Worm (Caenorhabditis elegans) whole organism, L4 larva: Measurements from ENCODE around the gene srj-24.
A peak's percentile ranks its signal among the peaks of the same experiment; 100 is the strongest.

Experiments used
- F26F4.8 ChIP-seq: fragments of 200-800 bp; sonication (Bioruptor generic); conservative IDR thresholded peaks from 2 replicates; pipeline ENCODE4 v1.3.6; 2022; ENCODE audit warnings: missing genetic modification characterization, missing compliant biosample characterization
- F44E2.7 ChIP-seq: fragments of 200-800 bp; sonication (Bioruptor generic); IDR thresholded peaks from 2 replicates; pipeline ENCODE4 v2.1.2; 2022; ENCODE audit warnings: missing genetic modification characterization, missing compliant biosample characterization
- T26A8.4 ChIP-seq: fragments of 200-800 bp; sonication (Bioruptor generic); IDR thresholded peaks from 2 replicates; pipeline ENCODE4 v1.3.6; 2022; ENCODE audit warnings: missing genetic modification characterization, missing compliant biosample characterization
- ZK337.2 ChIP-seq: fragments of 200-800 bp; sonication (Bioruptor generic); IDR thresholded peaks from 2 replicates; pipeline ENCODE4 v1.3.6; 2022; ENCODE audit warnings: missing genetic modification reagents, missing genetic modification characterization, missing compliant biosample characterization
- aha-1 ChIP-seq: fragments of 150-350 bp; peaks from one replicate; lab custom pipeline; 2014; ENCODE audit warnings: missing biosample characterization, missing genetic modification characterization
- aly-2 ChIP-seq: sonication (generic microtip); optimal IDR thresholded peaks from 2 replicates; lab custom pipeline; 2018; ENCODE audit warnings: missing biosample characterization, missing genetic modification characterization
- ama-1 ChIP-seq: fragments of 150-350 bp; optimal IDR thresholded peaks from 2 replicates; lab custom pipeline; 2014; ENCODE audit warnings: inconsistent platforms, mixed read lengths
- arid-1 ChIP-seq: fragments of 200-800 bp; sonication (Bioruptor generic); conservative IDR thresholded peaks from 2 replicates; pipeline ENCODE4 v1.3.6; 2022; ENCODE audit warnings: missing genetic modification reagents, missing genetic modification characterization, missing compliant biosample characterization
- ceh-44 ChIP-seq: fragments of 200-800 bp; sonication (Bioruptor generic); IDR thresholded peaks from 2 replicates; pipeline ENCODE4 v1.3.6; 2022; ENCODE audit warnings: missing genetic modification reagents, missing genetic modification characterization, missing compliant biosample characterization
- ceh-82 ChIP-seq: sonication (generic microtip); optimal IDR thresholded peaks from 2 replicates; lab custom pipeline; 2017; ENCODE audit warnings: missing biosample characterization, missing genetic modification characterization
- ces-1 ChIP-seq: fragments of 150-350 bp; sonication (generic microtip); optimal IDR thresholded peaks from 4 replicates; lab custom pipeline; 2014; ENCODE audit warnings: missing biosample characterization, missing genetic modification reagents, missing genetic modification characterization
- cey-2 ChIP-seq: sonication (generic microtip); optimal IDR thresholded peaks from 3 replicates; lab custom pipeline; 2017; ENCODE audit warnings: missing genetic modification characterization, mild to moderate bottlenecking, missing compliant biosample characterization, antibody characterized with exemption, borderline replicate concordance; ENCODE audit not compliant: insufficient read depth
- daf-16 ChIP-seq, 3 experiments: sonication (generic microtip); optimal IDR thresholded peaks; 2 replicates each; lab custom pipeline; 2016 to 2017; ENCODE audit warnings: missing genetic modification characterization in 3 of 3, missing genetic modification reagents in 3 of 3, mild to moderate bottlenecking in 2 of 3, missing compliant biosample characterization in 2 of 3, missing biosample characterization in 1 of 3, moderate library complexity in 1 of 3
- daf-8 ChIP-seq: fragments of 200-800 bp; sonication (Bioruptor generic); IDR thresholded peaks from 2 replicates; pipeline ENCODE4 v1.3.6; 2022; ENCODE audit warnings: missing genetic modification characterization, missing compliant biosample characterization
- dmd-8 ChIP-seq: fragments of 200-800 bp; sonication (Bioruptor generic); IDR thresholded peaks from 2 replicates; pipeline ENCODE4 v1.3.6; 2022; ENCODE audit warnings: missing genetic modification characterization, missing compliant biosample characterization
- dmd-9 ChIP-seq: fragments of 200-800 bp; sonication (Bioruptor generic); IDR thresholded peaks from 2 replicates; pipeline ENCODE4 v1.3.6; 2022; ENCODE audit warnings: missing genetic modification reagents, missing genetic modification characterization, missing compliant biosample characterization
- duxl-1 ChIP-seq: sonication (generic microtip); optimal IDR thresholded peaks from 2 replicates; lab custom pipeline; 2016; ENCODE audit warnings: mild to moderate bottlenecking, missing genetic modification characterization, moderate library complexity, missing compliant biosample characterization; ENCODE audit not compliant: poor library complexity
- dve-1 ChIP-seq: sonication (generic microtip); optimal IDR thresholded peaks from 2 replicates; lab custom pipeline; 2017; ENCODE audit warnings: antibody characterized with exemption, mild to moderate bottlenecking, missing genetic modification characterization, missing compliant biosample characterization; ENCODE audit not compliant: insufficient read depth
- fkh-10 ChIP-seq: fragments of 150-350 bp; optimal IDR thresholded peaks from 2 replicates; lab custom pipeline; 2014; ENCODE audit warnings: missing biosample characterization, missing genetic modification reagents, missing genetic modification characterization
- hif-1 ChIP-seq, 2 experiments: sonication (generic microtip); optimal IDR thresholded peaks; 2 replicates each; lab custom pipeline; 2016 to 2017; ENCODE audit warnings: missing compliant biosample characterization in 2 of 2, missing genetic modification characterization in 2 of 2, missing genetic modification reagents in 2 of 2, missing genotype in 2 of 2, mild to moderate bottlenecking in 1 of 2
- hlh-30 ChIP-seq: sonication (generic microtip); optimal IDR thresholded peaks from 2 replicates; lab custom pipeline; 2017; ENCODE audit warnings: antibody characterized with exemption, mild to moderate bottlenecking, missing genetic modification characterization, missing compliant biosample characterization; ENCODE audit not compliant: insufficient read depth
- jun-1 ChIP-seq: fragments of 150-350 bp; optimal IDR thresholded peaks from 2 replicates; lab custom pipeline; 2014; ENCODE audit warnings: missing biosample characterization, missing genetic modification reagents, missing genetic modification characterization
- lim-7 ChIP-seq: fragments of 200-800 bp; sonication (Bioruptor generic); IDR thresholded peaks from 2 replicates; pipeline ENCODE4 v1.3.6; 2022; ENCODE audit warnings: missing genetic modification characterization, missing compliant biosample characterization
- lin-1 ChIP-seq: fragments of 200-800 bp; sonication (Bioruptor generic); IDR thresholded peaks from 2 replicates; pipeline ENCODE4 v1.3.6; 2022; ENCODE audit warnings: missing genetic modification reagents, missing genetic modification characterization, missing compliant biosample characterization
- lin-29 ChIP-seq: fragments of 200-800 bp; sonication (Bioruptor generic); IDR thresholded peaks from 2 replicates; pipeline ENCODE4 v1.3.6; 2022; ENCODE audit warnings: missing genetic modification reagents, missing genetic modification characterization, missing compliant biosample characterization
- lsy-2 ChIP-seq, 2 experiments: fragments of 150-350 bp in 1 of 2; sonication (generic microtip) in 1 of 2; optimal IDR thresholded peaks; 2 replicates each; lab custom pipeline; 2014 to 2017; ENCODE audit warnings: missing biosample characterization in 2 of 2, missing genetic modification characterization in 2 of 2
- madf-5 ChIP-seq, 2 experiments: fragments of 200-800 bp; sonication (Bioruptor generic); IDR thresholded peaks; 2 replicates each; pipeline ENCODE4 v1.3.6; 2022; ENCODE audit warnings: missing compliant biosample characterization in 2 of 2, missing genetic modification characterization in 2 of 2
- madf-9 ChIP-seq: fragments of 200-800 bp; sonication (Bioruptor generic); conservative IDR thresholded peaks from 2 replicates; pipeline ENCODE4 v1.3.6; 2022; ENCODE audit warnings: missing genetic modification reagents, missing genetic modification characterization, missing compliant biosample characterization
- mdl-1 ChIP-seq, 2 experiments: fragments of 150-350 bp in 1 of 2; sonication (generic microtip) in 1 of 2; optimal IDR thresholded peaks; 2 replicates each; lab custom pipeline; 2014 to 2017; ENCODE audit warnings: missing biosample characterization in 2 of 2, missing genetic modification characterization in 2 of 2
- mes-2 ChIP-seq: sonication (generic microtip); optimal IDR thresholded peaks from 2 replicates; lab custom pipeline; 2016; ENCODE audit warnings: missing genotype, mild to moderate bottlenecking, missing genetic modification characterization, missing compliant biosample characterization; ENCODE audit not compliant: poor library complexity, severe bottlenecking
- nhr-28 ChIP-seq: fragments of 150-350 bp; optimal IDR thresholded peaks from 2 replicates; lab custom pipeline; 2014; ENCODE audit warnings: missing biosample characterization, missing genetic modification characterization
- nhr-42 ChIP-seq: fragments of 200-800 bp; sonication (Bioruptor generic); IDR thresholded peaks from 2 replicates; pipeline ENCODE4 v1.3.6; 2022; ENCODE audit warnings: missing genetic modification characterization, missing compliant biosample characterization
- nhr-6 ChIP-seq: fragments of 150-350 bp; optimal IDR thresholded peaks from 2 replicates; lab custom pipeline; 2014; ENCODE audit warnings: missing biosample characterization, missing genetic modification characterization
- set-16 ChIP-seq: fragments of 200-800 bp; sonication (Bioruptor generic); IDR thresholded peaks from 2 replicates; pipeline ENCODE4 v1.3.6; 2022; ENCODE audit warnings: missing genetic modification reagents, missing genetic modification characterization, missing compliant biosample characterization
- spr-1 ChIP-seq: sonication (generic microtip); optimal IDR thresholded peaks from 2 replicates; lab custom pipeline; 2016; ENCODE audit warnings: mild to moderate bottlenecking, missing genetic modification characterization, missing compliant biosample characterization
- unc-62 ChIP-seq, 3 experiments: fragments of 150-350 bp in 1 of 3; sonication (generic microtip); optimal IDR thresholded peaks in 2 of 3; peaks in 1 of 3; 1 replicate in 1 of 3; 2 replicates in 2 of 3; lab custom pipeline; 2014 to 2017; ENCODE audit warnings: missing biosample characterization in 3 of 3, missing genetic modification characterization in 3 of 3, missing genetic modification reagents in 3 of 3, missing genotype in 1 of 3
- zag-1 ChIP-seq: fragments of 150-350 bp; optimal IDR thresholded peaks from 2 replicates; lab custom pipeline; 2014; ENCODE audit warnings: missing biosample characterization, missing genetic modification characterization
- zfp-2 ChIP-seq: sonication (generic microtip); optimal IDR thresholded peaks from 2 replicates; lab custom pipeline; 2016; ENCODE audit warnings: mild to moderate bottlenecking, missing genetic modification characterization, missing compliant biosample characterization
- zfp-3 ChIP-seq: fragments of 200-800 bp; sonication (Bioruptor generic); conservative IDR thresholded peaks from 2 replicates; pipeline ENCODE4 v1.3.6; 2022; ENCODE audit warnings: missing genetic modification reagents, missing genetic modification characterization, missing compliant biosample characterization
- zip-11 ChIP-seq: fragments of 200-800 bp; sonication (Bioruptor generic); IDR thresholded peaks from 2 replicates; pipeline ENCODE4 v1.3.6; 2022; ENCODE audit warnings: missing genetic modification characterization, missing compliant biosample characterization
- zip-2 ChIP-seq: fragments of 150-350 bp; optimal IDR thresholded peaks from 2 replicates; lab custom pipeline; 2014; ENCODE audit warnings: missing biosample characterization, missing genetic modification characterization

The srj-24 gene

DNA sequence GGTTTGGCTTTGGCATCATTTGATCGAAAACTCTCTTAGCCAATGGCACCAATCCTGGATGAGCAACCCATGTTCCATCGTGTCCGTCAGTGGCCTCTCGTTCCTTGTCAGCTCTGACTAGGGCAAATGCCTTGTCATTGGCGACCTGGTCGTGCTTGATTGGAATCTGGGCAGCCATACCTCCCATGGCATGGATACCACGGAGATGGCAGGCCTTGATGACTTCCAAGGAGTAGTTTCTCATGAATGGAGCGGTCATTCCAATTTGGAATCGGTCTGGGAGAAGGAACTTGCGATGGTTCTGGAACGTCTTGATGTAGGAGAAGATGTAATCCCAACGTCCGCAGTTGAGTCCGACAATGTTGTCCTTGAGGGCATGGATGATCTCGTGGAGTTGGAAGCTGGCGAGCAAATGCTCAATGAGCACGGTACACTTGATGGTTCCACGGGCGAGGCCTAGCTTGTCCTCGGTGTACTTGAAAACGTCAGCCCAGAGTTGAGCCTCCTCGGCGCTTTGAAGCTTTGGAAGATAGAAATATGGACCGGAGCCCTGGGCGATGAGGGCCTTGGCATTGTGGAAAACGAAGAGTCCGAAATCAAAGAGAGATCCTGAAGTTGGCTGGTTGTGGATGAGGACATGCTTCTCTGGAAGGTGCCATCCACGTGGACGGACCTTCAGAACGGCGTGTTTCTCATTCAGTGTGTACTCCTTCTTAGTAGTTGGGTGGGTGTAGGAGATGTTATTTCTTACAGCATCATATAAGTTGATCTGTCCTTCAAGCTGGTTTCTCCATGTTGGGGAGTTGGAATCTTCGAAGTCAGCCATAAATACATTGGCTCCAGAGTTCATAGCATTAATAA, 13.5 kb downstream of the srj-24 start:
- TF ChIP-seq hif-1 (tag; optimal IDR thresholded peaks at IDR 0.05; lab: Kevin White, UChicago), result peak in 1 of 2 experiments; percentile 5
- 0 out of 2 replicates have a peak, but pooled peaks have one; percentile 2 for TF ChIP-seq F44E2.7 (GFP tag; lab: Robert Waterston, UW)
- no peak for TF ChIP-seq daf-8 (GFP tag; lab: Robert Waterston, UW)
- no peak for TF ChIP-seq cey-2 (tag; lab: Kevin White, UChicago)
- peak in 1 of 2 experiments; percentile 8 for TF ChIP-seq daf-16 (GFP tag; optimal IDR thresholded peaks at IDR 0.05; lab: Kevin White, UChicago)
- peak; percentile 4 for TF ChIP-seq daf-16 (tag; optimal IDR thresholded peaks at IDR 0.05; lab: Kevin White, UChicago)
- peak; percentile 3 for TF ChIP-seq hlh-30
- 0 out of 2 replicates have a peak, but pooled peaks have one; percentile 12 for TF ChIP-seq arid-1 (GFP tag; lab: Robert Waterston, UW)
- TF ChIP-seq aha-1 (tag; lab: Kevin White, UChicago), result peak; percentile 81
- TF ChIP-seq duxl-1 (tag; lab: Kevin White, UChicago), result peak; percentile 54
- TF ChIP-seq madf-5 (GFP tag; IDR thresholded peaks at IDR 0.05; lab: Robert Waterston, UW), result no peak
- TF ChIP-seq ces-1 (GFP tag; lab: Kevin White, UChicago), result no peak
- TF ChIP-seq mes-2, result peak; percentile 62
- peak in 1 of 2 experiments; percentile 90 for TF ChIP-seq unc-62 (GFP tag; optimal IDR thresholded peaks at IDR 0.05 in 1 of 2; lab: Kevin White, UChicago)
- no peak for TF ChIP-seq unc-62 (tag; optimal IDR thresholded peaks at IDR 0.05; lab: Kevin White, UChicago)
- TF ChIP-seq lsy-2 (tag; optimal IDR thresholded peaks at IDR 0.05; lab: Kevin White, UChicago), result peak in 1 of 2 experiments; percentile 20
- TF ChIP-seq mdl-1 (tag; optimal IDR thresholded peaks at IDR 0.05; lab: Kevin White, UChicago), result peak in 1 of 2 experiments; percentile 4
- peak; percentile 65; the same call in 1 of the 2 replicates for TF ChIP-seq dmd-8 (GFP tag; lab: Robert Waterston, UW)
- TF ChIP-seq nhr-28 (tag; lab: Kevin White, UChicago), result no peak
- TF ChIP-seq ama-1 (lab: Kevin White, UChicago), result peak; percentile 96
- TF ChIP-seq dve-1 (tag; lab: Kevin White, UChicago), result peak; percentile 12
- TF ChIP-seq nhr-6 (tag; lab: Kevin White, UChicago), result peak; percentile 49
- TF ChIP-seq T26A8.4 (GFP tag; lab: Robert Waterston, UW), result peak; percentile 5

DNA sequence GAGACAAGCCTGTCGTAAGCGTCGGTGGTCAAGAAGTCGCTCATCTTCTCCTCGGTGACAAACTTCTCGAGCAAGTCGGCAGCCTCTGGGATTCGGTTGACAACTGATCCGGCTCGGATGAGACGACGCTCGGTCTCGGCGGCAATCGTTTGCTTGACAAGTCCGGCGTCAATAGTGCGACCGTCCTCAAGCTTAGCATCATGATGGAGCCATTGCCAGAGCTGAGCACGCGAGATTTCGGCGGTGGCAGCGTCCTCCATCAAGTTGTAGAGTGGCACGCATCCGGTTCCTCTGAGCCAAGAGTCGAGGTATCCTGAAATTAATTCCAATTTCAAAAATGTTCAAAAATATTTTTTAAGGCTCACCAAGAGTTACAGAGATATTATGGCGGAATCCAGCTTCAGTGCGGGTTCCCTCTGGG, 14.2 kb downstream of the srj-24 start:
- TF ChIP-seq lsy-2 (tag; optimal IDR thresholded peaks at IDR 0.05; lab: Kevin White, UChicago) (peak in 1 of 2 experiments; percentile 11), zag-1 (no peak), ceh-44 (GFP tag; lab: Robert Waterston, UW) (no peak), lin-29 (no peak), lim-7 (0 out of 2 replicates have a peak, but pooled peaks have one; percentile 26), F26F4.8 (no peak), jun-1 (tag; lab: Kevin White, UChicago) (no peak), dmd-9 (GFP tag; lab: Robert Waterston, UW) (0 out of 2 replicates have a peak, but pooled peaks have one; percentile 31), lin-1 (GFP tag; lab: Robert Waterston, UW) (no peak), nhr-42 (GFP tag; lab: Robert Waterston, UW) (no peak; the same call in 1 of the 2 replicates), duxl-1 (tag; lab: Kevin White, UChicago) (no peak), hlh-30 (no peak), mdl-1 (tag; optimal IDR thresholded peaks at IDR 0.05; lab: Kevin White, UChicago) (no peak), zfp-3 (GFP tag; lab: Robert Waterston, UW) (no peak), ceh-82 (no peak), set-16 (peak; percentile 87), ama-1 (lab: Kevin White, UChicago) (no peak), dmd-8 (GFP tag; lab: Robert Waterston, UW) (no peak), zip-11 (GFP tag; lab: Robert Waterston, UW) (no peak), aly-2 (tag; lab: Kevin White, UChicago) (no peak), aha-1 (tag; lab: Kevin White, UChicago) (peak; percentile 92), zfp-2 (tag; lab: Kevin White, UChicago) (no peak), madf-9 (GFP tag; lab: Robert Waterston, UW) (no peak), zip-2 (tag; lab: Kevin White, UChicago) (no peak), spr-1 (no peak), ZK337.2 (GFP tag; lab: Robert Waterston, UW) (no peak), fkh-10 (GFP tag; lab: Kevin White, UChicago) (no peak)
- TF ChIP-seq, all 104 proteins: peak for 5
